Worm (Caenorhabditis elegans) whole organism, midembryonic: Measurements from ENCODE around the gene bgnt-1.2.

ENCODE experiments used
- T22C8.4 ChIP-seq: fragments of 200-800 bp; sonication (Bioruptor generic); IDR thresholded peaks from 2 replicates; pipeline ENCODE4 v1.3.6; 2022; ENCODE audit warnings: missing genetic modification characterization, missing compliant biosample characterization
- cog-1 ChIP-seq: sonication (generic microtip); optimal IDR thresholded peaks from 2 replicates; lab custom pipeline; 2016; ENCODE audit warnings: missing genetic modification characterization, missing compliant biosample characterization
- flt-1 ChIP-seq: fragments of 200-800 bp; sonication (Bioruptor generic); IDR thresholded peaks from 2 replicates; pipeline ENCODE4 v1.3.6; 2022; ENCODE audit warnings: missing genetic modification characterization, missing compliant biosample characterization
- klf-2 ChIP-seq: fragments of 200-800 bp; sonication (Bioruptor generic); conservative IDR thresholded peaks from 2 replicates; pipeline ENCODE4 v1.3.6; 2022; ENCODE audit warnings: missing genetic modification reagents, missing genetic modification characterization, missing compliant biosample characterization
- med-1 ChIP-seq: sonication (generic microtip); optimal IDR thresholded peaks from 2 replicates; lab custom pipeline; 2017; ENCODE audit warnings: missing genetic modification characterization, mild to moderate bottlenecking, missing compliant biosample characterization, antibody characterized with exemption, missing genetic modification reagents; ENCODE audit not compliant: insufficient read depth
- ref-1 ChIP-seq: fragments of 200-800 bp; sonication (Bioruptor generic); conservative IDR thresholded peaks from 2 replicates; pipeline ENCODE4 v1.3.6; 2022; ENCODE audit warnings: missing genetic modification reagents, missing genetic modification characterization, missing compliant biosample characterization
- tab-1 ChIP-seq: fragments of 200-800 bp; sonication (Bioruptor generic); IDR thresholded peaks from 2 replicates; pipeline ENCODE4 v1.3.6; 2022; ENCODE audit warnings: missing genetic modification characterization, missing compliant biosample characterization
- ztf-23 ChIP-seq: fragments of 200-800 bp; sonication (Bioruptor generic); IDR thresholded peaks from 2 replicates; pipeline ENCODE4 v1.3.6; 2022; ENCODE audit warnings: missing genetic modification reagents, missing genetic modification characterization, missing compliant biosample characterization
- ztf-29 ChIP-seq: fragments of 200-800 bp; sonication (Bioruptor generic); IDR thresholded peaks from 2 replicates; pipeline ENCODE4 v1.3.6; 2022; ENCODE audit warnings: missing genetic modification reagents, missing genetic modification characterization, missing compliant biosample characterization

bgnt-1.2 gene

DNA sequence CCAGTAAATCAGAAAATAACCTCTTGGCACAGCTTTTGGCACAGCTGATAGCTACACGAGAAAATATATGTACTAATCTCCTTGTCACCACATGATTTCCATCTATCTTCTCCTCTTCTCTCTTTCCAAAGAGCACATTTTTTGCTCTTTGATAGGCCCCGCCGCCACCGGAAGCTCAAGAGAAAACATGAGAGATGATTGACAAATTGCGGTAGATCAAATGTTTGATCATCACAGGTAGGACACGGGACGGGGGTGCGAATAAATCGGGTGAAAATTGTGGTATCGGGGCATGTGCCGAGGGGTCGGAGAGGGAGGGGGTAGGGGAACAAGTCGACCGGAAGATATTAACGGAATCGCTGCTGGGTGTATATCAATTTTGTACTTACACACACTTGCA lies 42.4 kb downstream of the bgnt-1.2 start:
- TF ChIP-seq ztf-23 (peak; percentile 26; the same call in 1 of the 2 replicates), ref-1 (GFP tag; lab: Robert Waterston, UW) (no peak)

- TF ChIP-seq ztf-23 (no peak), tab-1 (GFP tag; lab: Robert Waterston, UW) (no peak), ref-1 (GFP tag; lab: Robert Waterston, UW) (no peak)
Observed at ce11 chrV:2072807-2073206, 45.7 kb downstream of the bgnt-1.2 start, which contains the start of gene Y40B10A.9. Gene Y40B10A.9 (minus strand): TSS chrV:2072907.

DNA sequence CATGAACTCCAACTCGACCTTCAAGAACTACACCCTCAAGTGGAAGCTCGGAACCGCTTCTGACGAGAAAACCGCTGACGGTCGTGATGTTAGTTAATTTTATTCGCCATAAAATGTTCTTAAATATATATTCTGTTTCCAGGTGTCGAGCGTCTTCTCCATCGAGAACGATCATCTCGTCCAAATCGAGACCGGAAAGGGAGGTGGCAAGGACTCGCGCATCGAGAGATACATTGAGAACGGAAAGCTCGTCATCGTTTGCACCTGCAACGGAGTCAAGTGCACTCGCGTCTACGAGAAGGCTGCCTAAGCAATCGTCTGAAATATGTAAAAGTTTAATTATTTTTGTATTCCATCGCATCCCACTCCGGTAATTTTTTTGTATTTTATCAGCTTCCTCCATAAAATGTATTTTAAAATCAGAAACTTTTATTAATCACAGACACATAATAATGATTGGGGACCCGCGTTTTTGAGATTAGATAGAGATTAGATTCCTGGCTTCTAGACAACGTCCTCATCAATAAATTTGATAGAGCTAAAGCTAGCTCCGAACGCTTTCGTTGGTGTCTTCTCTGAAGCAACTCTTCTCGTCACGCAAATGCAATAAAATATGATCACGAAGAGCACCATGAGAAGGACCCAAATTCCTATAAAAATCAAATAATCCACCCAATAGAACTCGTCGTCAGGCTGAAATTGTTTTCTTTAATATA lies 49.6 kb downstream of the bgnt-1.2 start:
- no peak for TF ChIP-seq ref-1 (GFP tag; lab: Robert Waterston, UW)
- TF ChIP-seq ztf-23 = no peak
- TF ChIP-seq flt-1 = no peak
- no peak for TF ChIP-seq cog-1
- no peak for TF ChIP-seq klf-2 (GFP tag; lab: Robert Waterston, UW)
- TF ChIP-seq med-1 (GFP tag; lab: Kevin White, UChicago) = no peak
- TF ChIP-seq ztf-29 = no peak
- no peak for TF ChIP-seq tab-1 (GFP tag; lab: Robert Waterston, UW)
- no peak for TF ChIP-seq T22C8.4 (GFP tag; lab: Robert Waterston, UW)

- no peak for TF ChIP-seq med-1 (GFP tag; lab: Kevin White, UChicago)
- no peak for TF ChIP-seq ref-1 (GFP tag; lab: Robert Waterston, UW)
- TF ChIP-seq T22C8.4 (GFP tag; lab: Robert Waterston, UW) = no peak
- no peak for TF ChIP-seq klf-2 (GFP tag; lab: Robert Waterston, UW)
Observed at ce11 chrV:2067985-2068499, 50.4 kb downstream of the bgnt-1.2 start, which contains the start of gene lbp-9. Gene lbp-9 (plus strand): TSS chrV:2068449.

DNA sequence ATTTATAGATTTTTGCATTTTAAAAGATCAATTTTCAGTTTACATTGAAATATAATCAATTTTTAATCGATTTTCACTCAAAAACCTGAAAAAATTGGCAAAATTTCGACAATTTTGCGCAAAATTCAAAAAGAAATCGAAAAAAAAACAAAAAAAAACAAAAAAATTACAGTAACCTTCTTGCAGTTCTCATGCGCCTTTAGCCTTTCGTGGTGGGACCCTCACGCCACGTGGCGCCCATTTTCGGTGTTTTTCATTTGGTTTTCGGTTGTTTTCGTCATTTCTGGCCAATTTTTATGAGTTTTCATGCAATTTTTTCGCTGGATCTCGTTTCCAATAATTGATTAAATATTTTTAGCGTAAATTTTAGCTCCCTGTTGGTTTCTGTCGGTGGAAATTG lies 51.1 kb downstream of the bgnt-1.2 start:
- TF ChIP-seq flt-1 (no peak), ztf-29 (no peak), tab-1 (GFP tag; lab: Robert Waterston, UW) (no peak)

DNA sequence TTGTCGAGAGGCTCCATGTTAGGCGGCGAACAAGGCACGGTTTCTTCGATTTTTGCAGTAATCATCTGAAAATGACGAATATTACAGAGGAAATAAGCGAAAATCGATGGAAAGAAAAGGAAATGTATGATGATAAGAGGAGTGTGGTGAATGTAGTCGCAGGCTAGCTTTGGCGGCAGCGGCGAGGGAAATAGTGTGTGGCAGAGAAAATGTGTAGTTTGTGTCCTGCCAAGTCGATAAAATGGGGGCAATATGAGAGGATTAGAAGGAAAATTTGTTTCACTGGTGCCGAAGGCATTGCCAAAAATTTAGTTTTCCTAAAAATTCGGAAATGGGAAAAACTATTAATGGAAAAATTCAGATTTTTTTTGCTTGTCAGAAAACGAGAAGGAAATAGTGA lies 51.7 kb downstream of the bgnt-1.2 start, which contains the start of gene nhr-86:
nhr-86 (minus strand) TSS at position 71 of the 400 bp plus-strand sequence.
- no peak for TF ChIP-seq cog-1
- no peak for TF ChIP-seq tab-1 (GFP tag; lab: Robert Waterston, UW)
- TF ChIP-seq ref-1 (GFP tag; lab: Robert Waterston, UW) = no peak
